Worm (Caenorhabditis elegans): ENCODE data around the gene snap-1.

DNA sequence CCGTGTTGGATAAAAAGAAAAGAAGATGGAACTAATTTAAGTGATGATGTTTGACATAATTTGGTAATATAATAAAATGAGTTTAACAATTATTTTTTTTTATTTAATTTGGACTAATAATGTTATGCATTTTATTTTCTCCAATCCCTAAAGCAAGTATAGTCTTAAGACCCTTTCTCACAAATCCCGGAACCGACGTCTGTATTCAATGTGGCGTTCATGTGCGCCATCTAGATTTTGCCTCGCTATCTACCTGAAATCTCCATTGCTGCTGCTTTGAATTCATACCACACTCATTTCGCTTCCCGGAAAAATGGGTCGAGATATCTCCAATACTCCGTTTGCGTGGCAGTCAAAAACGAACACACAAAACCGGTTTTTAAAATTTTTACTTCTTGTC is 7.0 kb upstream of the snap-1 start, which contains the start of gene D1014.5:
- no peak for TF ChIP-seq him-1 (tag; optimal IDR thresholded peaks at IDR 0.05)
- TF ChIP-seq W03F9.2 (tag; optimal IDR thresholded peaks at IDR 0.05) = no peak
